Worm (Caenorhabditis elegans) whole organism, L1 larva: ENCODE data around the gene F46E10.2.

Experiments
- ama-1 ChIP-seq: fragments of 150-350 bp; optimal IDR thresholded peaks from 2 replicates; lab custom pipeline; 2014
- hlh-17 ChIP-seq: fragments of 200-800 bp; sonication (Bioruptor generic); optimal IDR thresholded peaks from 2 replicates; lab custom pipeline; 2018; ENCODE audit warnings: missing genetic modification characterization, mild to moderate bottlenecking, missing compliant biosample characterization, moderate library complexity, borderline replicate concordance
- mef-2 ChIP-seq: fragments of 150-350 bp; optimal IDR thresholded peaks from 2 replicates; lab custom pipeline; 2014; ENCODE audit warnings: missing biosample characterization, missing genetic modification characterization

DNA sequence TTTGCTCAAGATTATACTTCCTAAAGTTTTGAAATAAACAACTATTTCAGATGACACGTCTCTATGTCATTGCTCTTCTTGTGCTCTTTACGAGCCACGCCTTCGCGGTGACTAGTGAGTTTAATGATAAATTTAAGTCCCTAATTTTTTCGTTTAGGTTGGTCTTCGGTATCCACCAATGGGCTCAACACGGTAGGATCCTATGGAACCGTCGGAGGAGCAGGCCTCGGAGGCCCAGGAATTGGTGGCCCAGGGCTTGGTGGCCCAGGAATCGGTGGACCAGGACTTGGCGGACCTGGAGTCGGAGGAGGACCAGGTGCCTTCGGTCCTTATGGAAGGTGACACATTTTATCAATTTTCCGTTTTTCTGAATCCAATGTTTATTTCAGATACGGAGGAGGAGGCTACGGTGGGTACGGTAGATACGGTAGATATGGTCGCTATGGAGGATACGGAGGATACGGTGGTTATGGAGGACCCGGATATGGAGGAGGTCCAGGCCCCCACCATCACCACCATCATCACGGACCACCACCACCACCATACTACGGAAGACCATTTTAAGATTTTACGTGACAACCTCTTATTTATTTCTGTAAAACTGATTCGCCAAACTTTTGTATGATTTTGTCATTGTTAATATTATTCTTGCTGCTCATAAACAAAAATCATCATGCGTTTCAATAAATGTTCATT lies at the start of gene F46E10.2, which contains the start of gene F46E10.18:
- no peak for TF ChIP-seq hlh-17 (GFP tag; lab: Kevin White, UChicago)
- TF ChIP-seq mef-2 (tag; lab: Kevin White, UChicago), result no peak
- no peak for TF ChIP-seq ama-1
